Fruit fly (Drosophila melanogaster): ENCODE results near the gene Cat.
A peak's percentile ranks its signal among the peaks of the same experiment; 100 is the strongest.

Cat gene

DNA sequence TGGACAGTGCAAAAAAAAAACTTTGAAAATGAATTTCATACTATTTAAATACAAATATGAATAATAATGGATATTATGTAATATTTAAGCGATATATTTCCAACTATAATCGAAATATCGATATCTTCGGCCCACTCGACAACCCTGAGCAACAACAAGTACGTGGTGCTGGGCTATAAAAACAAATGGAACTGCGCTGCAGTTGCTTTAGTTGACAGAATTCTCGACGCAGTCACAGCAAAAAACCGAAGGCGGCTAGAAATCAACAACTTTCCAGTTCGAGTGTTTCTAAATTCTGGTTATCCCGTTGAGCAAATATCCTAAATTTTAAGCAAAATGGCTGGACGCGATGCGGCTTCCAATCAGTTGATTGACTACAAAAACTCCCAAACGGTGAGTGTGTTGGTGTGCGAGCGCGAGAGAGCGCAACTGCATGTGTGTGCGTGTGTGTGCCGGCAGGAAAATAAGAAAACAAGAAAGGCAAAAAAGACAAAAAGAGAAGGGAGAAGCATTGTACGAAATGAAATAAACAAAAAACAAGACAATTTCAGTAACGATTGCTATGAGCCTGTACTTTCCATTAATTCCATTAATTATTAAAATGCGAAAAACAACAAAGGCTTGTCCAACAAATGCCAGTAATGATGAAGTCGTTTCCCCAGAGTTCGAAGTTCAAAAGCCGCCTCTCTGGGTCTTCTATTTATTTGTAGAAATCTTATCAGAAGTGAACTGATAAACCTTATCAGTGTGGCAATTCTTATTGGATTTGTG is at the start of gene Cat (continued):
- TF ChIP-seq CG6854 (GFP tag; optimal IDR thresholded peaks at IDR 0.05) (peak; percentile 100), Sox102F (GFP tag; optimal IDR thresholded peaks at IDR 0.05) (peak; percentile 96), net (GFP tag; optimal IDR thresholded peaks at IDR 0.05) (peak; percentile 100), CG6792 (GFP tag; optimal IDR thresholded peaks at IDR 0.05) (peak; percentile 94), salr (GFP tag; optimal IDR thresholded peaks at IDR 0.05) (peak; percentile 98 to 99), CG10631 (GFP tag; optimal IDR thresholded peaks at IDR 0.05) (peak; percentile 74), esn (GFP tag; optimal IDR thresholded peaks at IDR 0.05) (peak; percentile 84), fkh (GFP tag; optimal IDR thresholded peaks at IDR 0.05) (peak; percentile 60), Sox14 (GFP tag; optimal IDR thresholded peaks at IDR 0.05) (peak; percentile 91), Met (GFP tag; optimal IDR thresholded peaks at IDR 0.05) (peak; percentile 83)

DNA sequence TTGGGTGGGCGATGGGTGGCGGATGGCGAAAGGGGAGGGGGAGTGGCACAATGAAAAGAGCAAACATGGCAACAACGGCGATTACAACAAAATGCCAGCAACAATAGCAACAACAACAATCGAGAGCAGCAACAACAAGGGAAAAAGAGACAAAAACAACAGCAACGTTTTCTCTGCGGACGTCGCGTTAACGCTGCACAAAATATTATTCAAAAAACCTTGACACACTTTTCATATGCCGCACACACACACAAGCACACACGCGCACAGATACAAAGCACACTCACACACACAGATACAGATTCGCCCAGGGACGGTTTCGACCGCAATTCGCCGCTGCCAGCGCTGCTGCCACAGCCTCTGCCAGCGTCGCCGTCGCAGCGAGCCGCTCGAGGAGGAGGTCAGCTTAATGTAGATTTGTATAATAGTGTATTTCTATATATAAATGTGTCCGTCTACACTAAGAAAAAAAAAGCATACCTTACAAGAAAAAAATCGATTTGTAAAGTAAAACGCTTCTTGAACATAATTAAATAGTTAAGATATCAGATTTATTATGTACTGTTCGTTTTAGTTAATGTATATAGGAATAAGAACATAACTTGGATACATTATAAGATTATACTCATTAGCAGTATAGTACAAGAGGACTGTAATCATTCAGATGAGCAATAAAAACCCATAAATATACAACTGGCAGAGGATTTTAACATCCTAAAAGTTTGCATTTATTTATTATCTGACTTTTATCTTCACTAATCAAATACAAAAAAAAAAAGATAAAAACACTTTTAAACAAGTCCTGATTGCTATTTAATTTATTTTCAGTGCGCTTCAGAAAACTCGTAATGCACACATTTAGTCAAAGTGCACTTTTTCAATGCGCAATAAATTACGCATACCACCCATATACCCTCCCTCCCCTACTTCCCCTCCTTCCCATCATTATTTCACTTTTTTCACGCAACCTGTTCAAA is 40.5 kb upstream of the Cat start:
- TF ChIP-seq acj6 (GFP tag; optimal IDR thresholded peaks at IDR 0.05) (peak; percentile 26), CG10631 (GFP tag; optimal IDR thresholded peaks at IDR 0.05) (peak; percentile 11), Eip78C (GFP tag) (peak; percentile 90), salr (GFP tag; optimal IDR thresholded peaks at IDR 0.05) (peak in 1 of 2 experiments; percentile 17), CG10669 (GFP tag; optimal IDR thresholded peaks at IDR 0.05) (peak; percentile 5), svp (GFP tag) (peak; percentile 2), esn (GFP tag; optimal IDR thresholded peaks at IDR 0.05) (no peak), CG7368 (GFP tag; optimal IDR thresholded peaks at IDR 0.05) (no peak), cyc (GFP tag; optimal IDR thresholded peaks at IDR 0.05) (no peak), pdm3 (GFP tag; optimal IDR thresholded peaks at IDR 0.05) (peak; percentile 62), CG6808 (GFP tag; optimal IDR thresholded peaks at IDR 0.05) (no peak), CG15336 (GFP tag; IDR thresholded peaks at IDR 0.05) (peak; percentile 31; the same call in 1 of the 2 replicates), fd85E (GFP tag; optimal IDR thresholded peaks at IDR 0.05) (no peak), CG11902 (GFP tag; optimal IDR thresholded peaks at IDR 0.05) (peak; percentile 18), Eip75B (GFP tag; optimal IDR thresholded peaks at IDR 0.05) (peak; percentile 25), CG6276 (GFP tag; optimal IDR thresholded peaks at IDR 0.05) (peak; percentile 0), CG8632 (GFP tag; optimal IDR thresholded peaks at IDR 0.05) (peak; percentile 52), Ets21C (GFP tag; optimal IDR thresholded peaks at IDR 0.05) (no peak), CG6163 (GFP tag; IDR thresholded peaks at IDR 0.05) (no peak), CG6792 (GFP tag; optimal IDR thresholded peaks at IDR 0.05) (peak; percentile 45), net (GFP tag; optimal IDR thresholded peaks at IDR 0.05) (peak; percentile 59), fkh (GFP tag; optimal IDR thresholded peaks at IDR 0.05) (peak; percentile 71), CG8119 (GFP tag; IDR thresholded peaks at IDR 0.05) (peak; percentile 27; the same call in 1 of the 3 replicates), CG32006 (GFP tag; optimal IDR thresholded peaks at IDR 0.05) (peak; percentile 40), dsx (GFP tag; optimal IDR thresholded peaks at IDR 0.05; ENCODE audit: poor library complexity, severe bottlenecking) (no peak), vri (GFP tag; optimal IDR thresholded peaks at IDR 0.05) (no peak), OdsH (GFP tag; optimal IDR thresholded peaks at IDR 0.05) (peak; percentile 66), Eip93F (GFP tag; optimal IDR thresholded peaks at IDR 0.05) (no peak), eg (GFP tag; IDR thresholded peaks at IDR 0.05) (peak; percentile 44; the same call in 1 of the 3 replicates), CG6854 (GFP tag; optimal IDR thresholded peaks at IDR 0.05) (no peak), CG11294 (GFP tag; IDR thresholded peaks at IDR 0.05) (peak; percentile 71; the same call in 1 of the 2 replicates), Sox102F (GFP tag; optimal IDR thresholded peaks at IDR 0.05) (no peak), CG11762 (GFP tag; optimal IDR thresholded peaks at IDR 0.05; ENCODE audit: insufficient read depth) (peak; percentile 17), Sox15 (GFP tag; optimal IDR thresholded peaks at IDR 0.05) (peak; percentile 39), achi (GFP tag; optimal IDR thresholded peaks at IDR 0.05) (peak; percentile 20), Smox (GFP tag; optimal IDR thresholded peaks at IDR 0.05) (no peak), Hr38 (GFP tag; optimal IDR thresholded peaks at IDR 0.05) (no peak), CG3919 (GFP tag; optimal IDR thresholded peaks at IDR 0.05) (peak; percentile 36), Hr4 (GFP tag; optimal IDR thresholded peaks at IDR 0.05) (peak; percentile 24), Blimp-1 (GFP tag; optimal IDR thresholded peaks at IDR 0.05) (no peak), CG8319 (GFP tag; optimal IDR thresholded peaks at IDR 0.05) (peak; percentile 25), CG16779 (tag; optimal IDR thresholded peaks at IDR 0.05) (no peak), CG34406 (GFP tag; optimal IDR thresholded peaks at IDR 0.05) (peak; percentile 48)
